Worm (Caenorhabditis elegans) whole organism, L1 larva: ENCODE data around the gene rpl-36.A.

Experiments used
- ceh-90 ChIP-seq: sonication (generic microtip); optimal IDR thresholded peaks from 2 replicates; lab custom pipeline; 2016; ENCODE audit warnings: missing genetic modification characterization, missing compliant biosample characterization
- efl-1 ChIP-seq, 4 experiments: fragments of 150-350 bp; optimal IDR thresholded peaks in 3 of 4; peaks in 1 of 4; 1 replicate in 1 of 4; 2 replicates in 3 of 4; lab custom pipeline; 2014; ENCODE audit warnings: missing biosample characterization in 2 of 4, missing genetic modification characterization in 2 of 4, missing genetic modification reagents in 2 of 4
- efl-3 ChIP-seq: fragments of 200-800 bp; sonication (Bioruptor generic); optimal IDR thresholded peaks from 2 replicates; lab custom pipeline; 2018; ENCODE audit warnings: mild to moderate bottlenecking, missing genetic modification characterization, missing compliant biosample characterization
- egl-13 ChIP-seq: sonication (generic microtip); optimal IDR thresholded peaks from 2 replicates; lab custom pipeline; 2016; ENCODE audit warnings: missing genotype, missing genetic modification reagents, missing genetic modification characterization, missing compliant biosample characterization
- elt-3 ChIP-seq, 6 experiments: fragments of 150-350 bp in 1 of 6; sonication (generic microtip); optimal IDR thresholded peaks; 2 replicates each; lab custom pipeline; 2017 to 2018; ENCODE audit warnings: missing biosample characterization in 6 of 6, missing genetic modification characterization in 6 of 6, inconsistent platforms in 1 of 6
- fkh-10 ChIP-seq: sonication (generic microtip); optimal IDR thresholded peaks from 2 replicates; lab custom pipeline; 2017; ENCODE audit warnings: missing biosample characterization, missing genetic modification reagents, missing genetic modification characterization
- fkh-4 ChIP-seq: sonication (generic microtip); optimal IDR thresholded peaks from 2 replicates; lab custom pipeline; 2016; ENCODE audit warnings: missing compliant biosample characterization, missing genetic modification characterization, borderline replicate concordance
- fos-1 ChIP-seq: fragments of 150-350 bp; optimal IDR thresholded peaks from 2 replicates; lab custom pipeline; 2014; ENCODE audit warnings: missing biosample characterization, missing genetic modification characterization
- lir-3 ChIP-seq: sonication (generic microtip); optimal IDR thresholded peaks from 2 replicates; lab custom pipeline; 2016; ENCODE audit warnings: mild to moderate bottlenecking, missing genetic modification characterization, moderate library complexity, missing compliant biosample characterization; ENCODE audit not compliant: poor library complexity
- mep-1 ChIP-seq: fragments of 150-350 bp; optimal IDR thresholded peaks from 2 replicates; lab custom pipeline; 2014; ENCODE audit warnings: missing biosample characterization, missing genetic modification characterization
- nhr-28 ChIP-seq: fragments of 150-350 bp; optimal IDR thresholded peaks from 2 replicates; lab custom pipeline; 2014; ENCODE audit warnings: missing biosample characterization, missing genetic modification characterization
- rnt-1 ChIP-seq: sonication (generic microtip); optimal IDR thresholded peaks from 2 replicates; lab custom pipeline; 2016; ENCODE audit warnings: mild to moderate bottlenecking, missing genetic modification characterization, moderate library complexity, missing compliant biosample characterization
- swsn-7 ChIP-seq: sonication (generic microtip); optimal IDR thresholded peaks from 2 replicates; lab custom pipeline; 2016; ENCODE audit warnings: missing genetic modification characterization, missing compliant biosample characterization
- unc-62 ChIP-seq: fragments of 150-350 bp; optimal IDR thresholded peaks from 2 replicates; lab custom pipeline; 2014; ENCODE audit warnings: missing biosample characterization, missing genetic modification reagents, missing genetic modification characterization

- TF ChIP-seq unc-62 (no peak), rnt-1 (tag; lab: Kevin White, UChicago) (no peak), fkh-10 (GFP tag; lab: Kevin White, UChicago) (no peak), ceh-90 (no peak), fos-1 (tag; lab: Kevin White, UChicago) (no peak), egl-13 (tag; lab: Kevin White, UChicago) (no peak), fkh-4 (tag; lab: Kevin White, UChicago) (no peak), efl-1 (optimal IDR thresholded peaks at IDR 0.05; lab: Kevin White, UChicago) (no peak), efl-1 (GFP tag; optimal IDR thresholded peaks at IDR 0.05 in 1 of 2; lab: Kevin White, UChicago) (no peak), mep-1 (tag; lab: Kevin White, UChicago) (no peak), nhr-28 (tag; lab: Kevin White, UChicago) (no peak), efl-3 (no peak), lir-3 (tag; lab: Kevin White, UChicago) (no peak), swsn-7 (tag; lab: Kevin White, UChicago) (no peak), elt-3 (tag; optimal IDR thresholded peaks at IDR 0.05; lab: Kevin White, UChicago) (no peak)
Measured at ce11 chrII:11128989-11129388, 32.0 kb upstream of the rpl-36.A start, which contains the start of gene F40F8.3.
